Worm (Caenorhabditis elegans): ENCODE measurements around the gene mup-2.

Gene mup-2

ce11 chrX:6403122-6403521 lies 6.9 kb downstream of the mup-2 start, which contains the start of gene glt-4:
Gene glt-4, plus strand, starts transcription at chrX:6403422.
- TF ChIP-seq ztf-26 (tag; optimal IDR thresholded peaks at IDR 0.05) = no peak
- no peak for TF ChIP-seq D2030.7 (GFP tag; IDR thresholded peaks at IDR 0.05)
- no peak for TF ChIP-seq lin-26 (GFP tag; IDR thresholded peaks at IDR 0.05)
- no peak for TF ChIP-seq madf-8 (GFP tag; conservative IDR thresholded peaks at IDR 0.05)
- no peak for TF ChIP-seq zim-3 (tag; optimal IDR thresholded peaks at IDR 0.05)
- no peak for TF ChIP-seq dox-1 (GFP tag; IDR thresholded peaks at IDR 0.05)
- no peak for TF ChIP-seq Y56A3A.18 (GFP tag; IDR thresholded peaks at IDR 0.05)
- no peak for TF ChIP-seq xnd-1 (tag; optimal IDR thresholded peaks at IDR 0.05)
- no peak for TF ChIP-seq hmg-20 (GFP tag; IDR thresholded peaks at IDR 0.05)
- TF ChIP-seq ztf-28 (GFP tag; IDR thresholded peaks at IDR 0.05) = no peak
- TF ChIP-seq lsy-27 (tag; optimal IDR thresholded peaks at IDR 0.05; ENCODE audit: borderline replicate concordance, insufficient read depth) = no peak
- TF ChIP-seq egl-18 (GFP tag; IDR thresholded peaks at IDR 0.05) = no peak
- no peak for TF ChIP-seq chd-7 (tag; optimal IDR thresholded peaks at IDR 0.05)
- no peak for TF ChIP-seq snpc-3.4 (tag; optimal IDR thresholded peaks at IDR 0.05)
- no peak for TF ChIP-seq F33H1.4 (GFP tag; IDR thresholded peaks at IDR 0.05)

ce11 chrX:6399450-6399849 lies 10.6 kb downstream of the mup-2 start:
- TF ChIP-seq ZK185.1 (tag; optimal IDR thresholded peaks at IDR 0.05; ENCODE audit: poor library complexity, severe bottlenecking) (no peak), C06A6.2 (GFP tag; conservative IDR thresholded peaks at IDR 0.05) (no peak), F37B4.10 (GFP tag; IDR thresholded peaks at IDR 0.05) (no peak), Y56A3A.18 (GFP tag; IDR thresholded peaks at IDR 0.05) (no peak), egl-18 (GFP tag; IDR thresholded peaks at IDR 0.05) (no peak)

- no peak for TF ChIP-seq egl-18 (GFP tag; IDR thresholded peaks at IDR 0.05)
- no peak for TF ChIP-seq ZK185.1 (tag; optimal IDR thresholded peaks at IDR 0.05; ENCODE audit: poor library complexity, severe bottlenecking)
- TF ChIP-seq sdz-38 (tag; optimal IDR thresholded peaks at IDR 0.05) = no peak
- no peak for TF ChIP-seq atf-7 (tag; optimal IDR thresholded peaks at IDR 0.05)
- no peak for TF ChIP-seq lin-35 (GFP tag; optimal IDR thresholded peaks at IDR 0.05)
These were observed 18.5 kb downstream of the mup-2 start, which contains the start of gene igcm-2 for ce11 chrX:6391491-6391890. Gene igcm-2, minus strand, starts transcription at chrX:6391591.

ce11 chrX:6388639-6389038 lies 21.4 kb downstream of the mup-2 start:
- TF ChIP-seq zim-3 (tag; optimal IDR thresholded peaks at IDR 0.05) (no peak), ccch-3 (GFP tag; optimal IDR thresholded peaks at IDR 0.05) (no peak), ekl-4 (GFP tag; IDR thresholded peaks at IDR 0.05) (no peak), hrde-1 (tag; optimal IDR thresholded peaks at IDR 0.05; ENCODE audit: borderline replicate concordance) (no peak), mes-4 (tag; optimal IDR thresholded peaks at IDR 0.05) (no peak), tbx-9 (tag; optimal IDR thresholded peaks at IDR 0.05; ENCODE audit: borderline replicate concordance) (no peak), F33H1.4 (GFP tag; IDR thresholded peaks at IDR 0.05) (no peak), aptf-2 (GFP tag; conservative IDR thresholded peaks at IDR 0.05) (no peak), F10E7.11 (tag; optimal IDR thresholded peaks at IDR 0.05) (no peak), hsf-1 (GFP tag; IDR thresholded peaks at IDR 0.05) (no peak), ama-1 (optimal IDR thresholded peaks at IDR 0.05) (no peak), ama-1 (GFP tag; optimal IDR thresholded peaks at IDR 0.05) (no peak), Y67H2A.10 (GFP tag; conservative IDR thresholded peaks at IDR 0.05) (no peak), F57A8.1 (GFP tag; optimal IDR thresholded peaks at IDR 0.05) (no peak)

ce11 chrX:6385185-6385584 lies 24.8 kb downstream of the mup-2 start, which contains the start of gene igdb-3:
Gene igdb-3, plus strand, starts transcription at chrX:6385485.
- TF ChIP-seq bed-1 (GFP tag; IDR thresholded peaks at IDR 0.05) (no peak), nhr-179 (tag; optimal IDR thresholded peaks at IDR 0.05) (no peak), egrh-3 (GFP tag; IDR thresholded peaks at IDR 0.05) (no peak), aptf-2 (GFP tag; conservative IDR thresholded peaks at IDR 0.05) (no peak), attf-5 (GFP tag; optimal IDR thresholded peaks at IDR 0.05) (no peak), gei-17 (GFP tag; optimal IDR thresholded peaks at IDR 0.05) (no peak), unc-130 (GFP tag; optimal IDR thresholded peaks at IDR 0.05) (no peak), somi-1 (GFP tag; optimal IDR thresholded peaks at IDR 0.05) (no peak), hlh-12 (tag; optimal IDR thresholded peaks at IDR 0.05) (no peak), sdz-38 (tag; optimal IDR thresholded peaks at IDR 0.05) (no peak), lin-35 (GFP tag; optimal IDR thresholded peaks at IDR 0.05) (no peak), F33H1.4 (GFP tag; IDR thresholded peaks at IDR 0.05) (no peak), D2030.7 (GFP tag; IDR thresholded peaks at IDR 0.05) (no peak)

Measured in whole organism, young adult.